Worm (Caenorhabditis elegans) whole organism, L4/young adult: ENCODE measurements around the gene oig-1.

ENCODE experiments used
- W03F9.2 ChIP-seq: fragments of 150-350 bp; optimal IDR thresholded peaks from 2 replicates; lab custom pipeline; 2014; ENCODE audit warnings: missing biosample characterization, missing genetic modification characterization
- dao-5 ChIP-seq: sonication (generic microtip); optimal IDR thresholded peaks from 2 replicates; lab custom pipeline; 2016; ENCODE audit warnings: missing genotype, missing genetic modification characterization, moderate library complexity, missing compliant biosample characterization
- him-1 ChIP-seq: sonication (generic microtip); optimal IDR thresholded peaks from 2 replicates; lab custom pipeline; 2016; ENCODE audit warnings: missing genotype, missing genetic modification reagents, missing genetic modification characterization, missing compliant biosample characterization

Gene oig-1

DNA sequence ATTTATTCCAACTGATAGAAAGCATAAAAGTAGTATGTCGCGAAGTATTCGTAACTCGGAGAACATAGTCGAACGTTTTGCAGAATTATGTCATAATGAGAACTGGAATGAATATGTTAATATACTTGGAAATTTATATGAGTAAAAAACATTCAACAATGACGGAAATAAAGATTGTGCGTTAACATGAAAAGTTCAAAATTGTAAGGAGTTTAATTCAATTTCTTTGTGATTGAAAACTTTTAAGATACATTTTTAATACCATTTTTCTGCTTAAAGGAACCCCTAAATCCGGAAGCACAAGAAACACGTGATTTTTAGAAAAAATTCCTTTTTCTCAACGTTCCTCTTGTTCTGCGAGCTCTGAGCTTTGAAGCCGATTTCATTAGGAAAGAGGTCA, at the start of gene oig-1:
Gene oig-1, minus strand, starts transcription at position 101 of the 400 bp plus-strand sequence.
- no peak for TF ChIP-seq him-1 (tag; lab: Kevin White, UChicago)
- no peak for TF ChIP-seq W03F9.2 (tag; lab: Kevin White, UChicago)
- TF ChIP-seq dao-5: no peak

DNA sequence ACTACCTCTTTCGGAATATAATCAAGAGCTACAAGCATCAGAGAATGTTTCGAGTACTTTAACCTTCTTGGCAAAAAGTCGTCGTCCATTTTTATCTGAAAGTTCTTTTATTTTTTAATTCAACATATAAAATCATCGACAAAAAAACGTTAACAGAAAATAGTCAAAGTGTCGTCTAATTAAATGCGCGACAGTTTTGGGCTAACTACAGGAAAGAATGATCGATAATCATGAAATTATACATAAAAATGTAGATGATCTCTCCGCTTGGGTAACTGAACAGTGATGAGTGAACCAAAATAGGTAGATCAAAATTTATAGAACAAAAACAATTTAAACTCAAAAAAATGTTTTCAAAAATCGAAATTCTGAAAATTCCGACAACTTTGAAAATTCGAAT, 33.0 kb upstream of the oig-1 start, which contains the start of gene C09E7.8:
Gene C09E7.8, minus strand, starts transcription at position 101 of the 400 bp plus-strand sequence.
- TF ChIP-seq W03F9.2 (tag; lab: Kevin White, UChicago) (no peak), dao-5 (no peak), him-1 (tag; lab: Kevin White, UChicago) (no peak)

DNA sequence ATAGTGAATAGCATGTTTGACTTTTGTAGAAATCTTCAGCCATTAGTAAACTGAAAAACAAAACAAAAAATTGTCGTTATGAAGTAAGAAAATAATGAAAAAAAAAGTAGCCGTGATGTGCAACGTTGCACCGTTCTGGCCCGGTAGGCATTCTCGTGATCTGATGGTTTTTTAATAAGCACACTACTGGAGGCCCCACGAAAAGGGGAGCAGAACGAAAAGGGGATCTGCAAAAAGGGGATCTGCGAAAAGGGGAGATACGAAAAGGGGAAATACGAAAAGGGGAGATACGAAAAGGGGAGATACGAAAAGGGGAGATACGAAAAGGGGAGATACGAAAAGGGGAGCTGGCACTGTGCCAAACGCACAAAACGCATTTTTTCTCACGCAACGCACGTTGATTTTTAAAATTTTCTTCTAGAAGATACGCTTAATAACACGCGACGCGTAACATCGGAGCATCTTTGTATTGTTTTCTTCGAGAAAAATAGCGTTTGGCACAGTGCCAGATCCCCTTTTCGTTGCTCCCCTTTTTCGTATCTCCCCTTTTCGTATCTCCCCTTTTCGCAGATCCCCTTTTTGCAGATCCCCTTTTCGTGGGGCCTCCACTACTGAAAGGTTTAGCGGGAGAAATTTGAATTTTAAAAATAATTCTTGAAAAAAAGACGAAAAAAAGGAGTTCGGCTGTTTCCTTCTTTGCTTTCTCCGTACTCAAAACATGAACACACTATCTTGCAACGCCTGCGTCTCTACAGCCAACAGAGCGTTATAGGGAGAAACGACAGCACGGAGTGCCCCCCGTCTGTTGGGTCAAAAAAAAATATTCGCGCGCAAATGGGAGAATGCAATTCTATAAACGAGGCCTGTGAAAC, 26.0 kb upstream of the oig-1 start, which contains the start of gene C09E7.7:
Gene C09E7.7, minus strand, starts transcription at position 57 of the 872 bp plus-strand sequence.
- peak; percentile 59 for TF ChIP-seq him-1 (tag; lab: Kevin White, UChicago)

DNA sequence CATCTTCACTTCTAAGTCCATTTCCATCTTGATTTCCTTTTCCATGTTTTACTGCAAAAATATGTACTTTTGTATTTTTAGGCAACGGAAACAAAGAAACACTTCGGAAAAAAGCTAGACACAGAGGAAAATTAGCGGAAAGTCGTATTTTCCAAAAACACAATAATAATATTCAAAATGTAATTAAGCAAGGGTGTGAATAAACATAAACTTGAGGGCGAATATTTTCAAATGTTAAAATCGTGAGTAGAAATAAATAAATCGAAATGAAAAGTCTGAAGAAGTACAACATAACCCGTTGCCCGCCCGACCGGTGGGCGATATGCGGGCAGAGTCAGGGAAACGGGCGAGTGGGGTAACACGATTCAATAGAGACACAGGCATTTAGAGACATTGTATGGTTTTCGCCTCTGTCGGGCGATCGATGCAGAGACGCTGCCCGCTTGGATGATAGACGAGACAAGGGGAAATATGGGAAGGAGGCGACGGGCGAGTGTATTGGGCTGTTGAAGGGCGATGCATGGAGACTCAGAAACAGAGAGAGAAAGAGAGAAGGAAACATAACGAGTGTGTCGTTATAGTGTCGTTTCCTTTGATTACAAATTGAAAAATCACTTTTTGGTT, 11.6 kb upstream of the oig-1 start, which contains the start of gene C09E7.4:
Gene C09E7.4, minus strand, starts transcription at position 51 of the 624 bp plus-strand sequence.
- no peak for TF ChIP-seq dao-5

DNA sequence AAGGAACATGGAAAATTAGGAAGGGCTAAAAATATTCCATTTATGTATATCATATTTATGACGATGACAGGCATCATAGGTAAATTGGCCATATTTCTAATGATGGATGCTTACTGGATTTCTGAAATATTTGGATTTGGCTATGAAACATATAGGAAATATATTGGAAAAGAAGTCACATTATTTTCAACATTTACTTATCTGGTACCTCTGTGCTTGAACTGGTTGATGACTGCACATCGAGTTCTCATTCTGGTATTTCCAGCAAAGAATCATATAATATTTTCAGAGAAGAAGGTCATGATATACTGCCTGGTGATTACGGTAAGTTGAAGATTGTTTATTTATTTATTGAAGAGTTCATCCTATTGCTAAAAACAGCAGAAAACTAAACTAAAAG, 7.2 kb upstream of the oig-1 start, which contains the start of gene srxa-5:
Gene srxa-5, plus strand, starts transcription at position 301 of the 400 bp plus-strand sequence.
- no peak for TF ChIP-seq dao-5
- no peak for TF ChIP-seq W03F9.2 (tag; lab: Kevin White, UChicago)
- no peak for TF ChIP-seq him-1 (tag; lab: Kevin White, UChicago)

DNA sequence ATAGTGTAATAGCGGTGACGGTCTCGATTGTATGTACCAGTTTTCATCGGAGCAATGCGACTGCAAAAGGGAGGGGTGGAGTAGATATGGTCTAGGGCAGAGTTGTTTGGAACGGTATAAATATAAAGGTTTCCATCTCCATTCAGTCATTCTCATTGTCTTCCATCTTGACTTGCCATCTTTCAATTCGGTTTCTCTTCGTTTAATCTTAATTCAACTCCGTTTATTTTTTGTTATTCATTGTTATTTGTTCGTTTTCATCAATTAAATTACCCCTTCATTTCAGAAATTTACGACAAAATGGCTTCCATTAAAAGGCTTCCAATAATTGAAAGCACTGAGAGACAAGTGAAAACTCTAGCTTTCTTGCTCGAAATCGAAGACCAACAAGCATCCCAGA, 5.6 kb upstream of the oig-1 start, which contains the start of gene C09E7.11:
Gene C09E7.11, plus strand, starts transcription at position 301 of the 400 bp plus-strand sequence.
- TF ChIP-seq him-1 (tag; lab: Kevin White, UChicago) (no peak), dao-5 (no peak), W03F9.2 (tag; lab: Kevin White, UChicago) (no peak)

DNA sequence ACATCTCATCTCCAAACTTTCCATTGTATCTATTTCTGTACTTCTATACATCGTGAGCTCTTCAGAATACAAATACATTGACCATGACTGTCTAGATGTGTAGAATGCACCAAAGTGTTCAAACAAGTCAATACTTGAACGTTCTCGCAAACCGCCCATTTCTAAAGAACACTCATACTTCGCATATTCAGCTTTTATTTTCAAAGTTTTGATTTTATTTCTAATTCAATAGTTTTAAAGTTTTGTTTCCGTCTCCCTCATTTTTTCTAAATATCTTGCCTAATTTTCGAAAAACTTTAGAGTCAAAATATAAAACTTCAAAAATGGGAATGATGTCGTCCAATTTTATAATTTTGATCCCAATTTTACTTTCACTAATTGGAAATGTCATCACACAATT, 2.4 kb upstream of the oig-1 start, which contains the start of gene pqn-10:
Gene pqn-10, plus strand, starts transcription at position 301 of the 400 bp plus-strand sequence.
- TF ChIP-seq W03F9.2 (tag; lab: Kevin White, UChicago): no peak

DNA sequence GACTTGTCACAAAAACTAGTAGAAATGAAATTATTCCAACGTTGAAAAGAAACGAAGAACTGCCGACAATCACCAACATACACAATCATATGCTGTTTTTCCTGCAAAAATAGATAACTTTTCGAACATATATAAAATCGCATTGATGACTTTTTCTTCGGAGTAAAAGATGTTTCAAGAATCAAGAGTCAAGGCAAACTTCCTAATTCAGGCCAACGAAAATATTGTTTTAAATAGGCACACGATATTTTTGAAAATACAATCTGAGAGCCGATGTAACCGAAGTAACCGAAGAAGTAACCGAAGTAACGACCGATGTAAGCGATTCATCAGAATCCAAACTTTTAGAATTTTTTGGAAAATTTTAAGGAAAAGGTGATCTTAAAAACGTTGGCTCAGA, 5.5 kb downstream of the oig-1 start, which contains the start of gene C09E7.10:
Gene C09E7.10, minus strand, starts transcription at position 101 of the 400 bp plus-strand sequence.
- TF ChIP-seq dao-5 (no peak), W03F9.2 (tag; lab: Kevin White, UChicago) (no peak), him-1 (tag; lab: Kevin White, UChicago) (no peak)

DNA sequence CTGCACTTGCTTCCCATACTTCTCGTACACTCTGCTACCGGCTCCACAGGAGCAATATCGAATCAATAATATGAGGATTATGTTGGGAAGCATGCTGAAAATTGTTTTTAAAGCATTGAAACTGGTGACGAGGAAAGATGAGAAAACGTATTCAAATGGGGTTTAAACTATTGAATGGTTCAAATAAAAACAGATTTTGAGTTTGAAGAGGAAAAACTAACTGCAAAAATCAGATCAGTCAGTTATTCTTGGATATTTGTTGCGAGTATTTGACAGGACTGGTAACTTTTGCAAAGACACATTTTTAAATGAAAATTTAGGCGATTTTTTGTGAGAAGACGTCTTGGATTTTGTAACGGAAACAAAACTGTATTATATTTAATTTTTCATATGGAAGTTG, 10.8 kb downstream of the oig-1 start, which contains the start of gene acr-5:
Gene acr-5, minus strand, starts transcription at position 101 of the 400 bp plus-strand sequence.
- TF ChIP-seq him-1 (tag; lab: Kevin White, UChicago) (no peak), W03F9.2 (tag; lab: Kevin White, UChicago) (no peak), dao-5 (no peak)

DNA sequence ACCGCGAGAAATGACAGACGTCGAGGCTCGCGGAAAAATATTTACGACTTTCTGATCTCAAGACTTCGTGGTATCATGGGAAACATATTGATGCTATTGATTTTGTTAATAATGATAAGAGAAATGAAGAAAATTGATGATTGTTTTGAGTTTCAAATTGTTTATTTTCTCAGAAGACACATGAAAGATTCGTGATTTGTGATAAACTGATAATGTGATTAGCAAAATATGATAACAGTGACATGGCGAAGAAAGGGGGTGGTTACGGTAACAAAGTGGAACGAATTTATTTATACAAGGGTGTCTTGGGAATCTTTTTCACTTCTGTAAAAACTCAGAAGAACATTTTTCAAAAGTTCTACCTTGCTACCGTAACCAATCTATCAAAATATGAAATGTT, 16.2 kb downstream of the oig-1 start:
- TF ChIP-seq dao-5 (no peak), him-1 (tag; lab: Kevin White, UChicago) (no peak), W03F9.2 (tag; lab: Kevin White, UChicago) (no peak)

DNA sequence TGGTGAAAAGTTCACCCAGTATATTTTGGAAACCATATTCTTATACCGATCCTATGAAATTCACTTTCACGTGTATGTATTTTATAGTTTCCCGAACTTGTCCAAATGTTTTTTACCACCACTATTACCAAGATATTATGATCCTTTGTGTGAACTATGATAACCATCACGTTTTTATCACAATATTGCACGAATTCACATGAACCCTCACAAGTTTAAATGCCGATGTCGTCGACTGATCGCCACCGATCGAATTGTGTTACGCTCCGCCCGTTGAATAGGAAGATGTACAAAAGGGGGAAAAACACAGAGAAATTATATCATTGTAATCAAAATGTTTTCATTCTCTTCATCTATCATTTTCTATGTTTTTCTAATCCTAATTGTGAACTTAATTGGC, 17.1 kb downstream of the oig-1 start:
- TF ChIP-seq W03F9.2 (tag; lab: Kevin White, UChicago) (no peak), him-1 (tag; lab: Kevin White, UChicago) (no peak)

DNA sequence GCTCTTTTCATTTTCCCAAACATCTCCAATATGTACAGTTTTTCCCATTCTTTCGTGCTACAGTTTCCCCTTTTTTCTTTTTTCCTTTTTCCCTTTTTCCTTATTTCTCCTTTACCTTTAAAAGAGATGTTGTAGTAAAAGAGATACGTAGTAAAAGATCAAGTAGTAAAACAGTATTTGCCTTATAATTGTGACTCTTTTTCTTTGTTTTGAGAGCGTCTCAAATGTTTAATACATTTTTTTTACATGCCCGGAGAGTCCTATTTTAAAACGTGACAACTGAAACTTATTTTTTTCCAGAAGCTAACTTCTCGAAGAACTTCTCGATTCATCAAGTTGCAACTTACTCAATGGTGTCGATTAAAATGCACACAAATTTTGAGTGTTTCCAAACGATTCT, 17.6 kb downstream of the oig-1 start, which contains the start of gene F23F12.12:
Gene F23F12.12, plus strand, starts transcription at position 301 of the 400 bp plus-strand sequence.
- TF ChIP-seq W03F9.2 (tag; lab: Kevin White, UChicago): no peak
- TF ChIP-seq dao-5: no peak
- no peak for TF ChIP-seq him-1 (tag; lab: Kevin White, UChicago)

DNA sequence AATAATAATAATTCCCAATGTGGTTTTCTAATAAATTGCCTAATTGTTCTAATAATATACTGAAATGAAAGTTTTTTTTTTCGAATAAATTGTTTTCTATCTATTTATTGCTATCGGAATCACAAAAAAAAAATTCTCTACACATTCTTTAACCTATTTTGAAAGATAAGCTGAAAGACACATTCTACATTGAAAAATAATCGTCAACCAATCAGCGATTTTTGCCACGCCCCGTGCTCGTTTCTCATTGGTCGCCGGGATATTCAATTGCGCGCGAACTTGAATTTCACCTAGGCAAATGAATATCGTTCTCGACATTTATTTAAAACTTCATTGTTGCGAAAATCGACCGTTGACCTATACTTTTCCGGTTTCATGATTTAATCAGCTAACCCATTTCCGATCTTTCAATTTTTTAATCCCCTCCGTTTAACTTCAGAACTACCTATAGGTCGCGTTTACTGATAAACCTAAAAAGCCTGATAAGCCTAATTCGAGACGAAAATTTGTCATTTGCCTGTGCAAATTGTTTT, 25.4 kb downstream of the oig-1 start, which contains the start of gene F23F12.3:
Gene F23F12.3, plus strand, starts transcription at position 483 of the 533 bp plus-strand sequence.
- no peak for TF ChIP-seq him-1 (tag; lab: Kevin White, UChicago)
- no peak for TF ChIP-seq W03F9.2 (tag; lab: Kevin White, UChicago)
- no peak for TF ChIP-seq dao-5
